Worm (Caenorhabditis elegans) whole organism, young adult: ENCODE results near the gene F59E11.7.

Source experiments
- F39B2.1 ChIP-seq: fragments of 200-800 bp; sonication (Bioruptor generic); IDR thresholded peaks from 2 replicates; pipeline ENCODE4 v1.3.6; 2022; ENCODE audit warnings: missing genetic modification reagents, missing genetic modification characterization, missing compliant biosample characterization
- F57C9.4 ChIP-seq: sonication (generic microtip); optimal IDR thresholded peaks from 2 replicates; lab custom pipeline; 2017; ENCODE audit warnings: mild to moderate bottlenecking, missing genetic modification characterization, missing compliant biosample characterization
- aptf-3 ChIP-seq: fragments of 200-800 bp; sonication (Bioruptor generic); IDR thresholded peaks from 2 replicates; pipeline ENCODE4 v1.3.6; 2022; ENCODE audit warnings: missing genetic modification characterization, missing compliant biosample characterization
- atf-7 ChIP-seq: sonication (generic microtip); optimal IDR thresholded peaks from 2 replicates; lab custom pipeline; 2017; ENCODE audit warnings: mild to moderate bottlenecking, missing genetic modification characterization, missing compliant biosample characterization
- ceh-27 ChIP-seq: fragments of 200-800 bp; sonication (Bioruptor generic); optimal IDR thresholded peaks from 2 replicates; lab custom pipeline; 2018; ENCODE audit warnings: mild to moderate bottlenecking, missing genetic modification characterization, moderate library complexity, missing compliant biosample characterization
- dpl-1 ChIP-seq: fragments of 150-350 bp; optimal IDR thresholded peaks from 2 replicates; lab custom pipeline; 2014; ENCODE audit warnings: missing biosample characterization, missing genetic modification reagents, missing genetic modification characterization
- lag-1 ChIP-seq: fragments of 200-800 bp; sonication (Bioruptor generic); IDR thresholded peaks from 2 replicates; pipeline ENCODE4 v1.3.6; 2022; ENCODE audit warnings: missing genetic modification reagents, missing genetic modification characterization, missing compliant biosample characterization
- mcd-1 ChIP-seq: fragments of 200-800 bp; sonication (Bioruptor generic); IDR thresholded peaks from 2 replicates; pipeline ENCODE4 v1.3.6; 2022; ENCODE audit warnings: missing genetic modification reagents, missing genetic modification characterization, missing compliant biosample characterization
- nhr-27 ChIP-seq: fragments of 200-800 bp; sonication (Bioruptor generic); optimal IDR thresholded peaks from 2 replicates; lab custom pipeline; 2018; ENCODE audit warnings: mild to moderate bottlenecking, missing genetic modification characterization, moderate library complexity, missing compliant biosample characterization
- unc-130 ChIP-seq: sonication (generic microtip); optimal IDR thresholded peaks from 2 replicates; lab custom pipeline; 2016; ENCODE audit warnings: missing genetic modification reagents, missing genetic modification characterization, missing compliant biosample characterization
- unc-62 ChIP-seq: fragments of 150-350 bp; optimal IDR thresholded peaks from 2 replicates; lab custom pipeline; 2014; ENCODE audit warnings: missing biosample characterization, missing genetic modification reagents, missing genetic modification characterization
- ztf-26 ChIP-seq: sonication (generic microtip); optimal IDR thresholded peaks from 2 replicates; lab custom pipeline; 2017; ENCODE audit warnings: missing genetic modification characterization, missing compliant biosample characterization

DNA sequence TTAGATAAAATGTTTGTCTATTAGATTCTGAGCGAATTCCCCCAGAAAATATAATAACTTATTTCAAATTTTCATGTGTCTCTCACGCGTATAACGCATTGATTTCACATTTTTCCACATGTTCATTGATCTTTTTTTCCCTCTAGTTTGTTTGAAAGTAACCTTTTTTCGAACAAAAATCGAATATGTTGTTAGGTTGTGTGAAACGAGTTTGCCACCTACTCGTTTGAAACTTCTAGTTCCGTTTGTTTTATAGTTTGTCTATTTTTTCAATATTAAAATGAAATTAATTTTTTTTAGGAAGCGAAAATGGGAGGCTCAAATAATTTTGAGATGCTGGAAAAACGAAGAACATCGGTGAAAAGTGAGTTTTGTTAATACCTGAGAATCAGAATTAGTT is 40.2 kb downstream of the F59E11.7 start, which contains the start of gene C25E10.5:
- TF ChIP-seq F57C9.4 (no peak), atf-7 (tag; lab: Kevin White, UChicago) (no peak), ceh-27 (GFP tag; lab: Kevin White, UChicago) (no peak), unc-62 (GFP tag; lab: Kevin White, UChicago) (no peak), dpl-1 (GFP tag; lab: Kevin White, UChicago) (no peak), aptf-3 (no peak), ztf-26 (tag; lab: Kevin White, UChicago) (no peak), F39B2.1 (GFP tag; lab: Robert Waterston, UW) (no peak), mcd-1 (GFP tag; lab: Robert Waterston, UW) (no peak), unc-130 (GFP tag; lab: Kevin White, UChicago) (no peak), nhr-27 (no peak), lag-1 (GFP tag; lab: Robert Waterston, UW) (no peak)
